Fruit fly (Drosophila melanogaster): ENCODE data around the gene Phf5a.

The Phf5a gene

DNA sequence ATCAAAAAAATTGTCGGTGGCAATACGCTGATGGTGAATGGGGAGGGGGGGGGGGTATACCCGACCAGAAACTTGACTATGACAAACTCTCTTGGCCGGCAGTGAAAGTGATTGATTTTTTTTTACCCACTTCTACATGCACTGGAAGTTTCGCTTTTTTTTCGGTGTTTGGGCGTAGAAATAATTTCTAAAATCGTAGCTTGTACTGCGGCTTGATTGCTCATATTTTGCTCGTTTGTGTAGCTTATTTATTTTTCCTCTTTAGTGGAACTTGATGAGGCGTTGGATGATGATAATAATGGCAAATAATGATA lies 13.0 kb upstream of the Phf5a start:
- TF ChIP-seq ttk (optimal IDR thresholded peaks at IDR 0.05), result no peak
- TF ChIP-seq psq (optimal IDR thresholded peaks at IDR 0.05), result no peak
- no peak for TF ChIP-seq insv (optimal IDR thresholded peaks at IDR 0.05)
- no peak for TF ChIP-seq h (optimal IDR thresholded peaks at IDR 0.05)
- no peak for TF ChIP-seq Sin3A (optimal IDR thresholded peaks at IDR 0.05)
- no peak for TF ChIP-seq Myc (optimal IDR thresholded peaks at IDR 0.05)

DNA sequence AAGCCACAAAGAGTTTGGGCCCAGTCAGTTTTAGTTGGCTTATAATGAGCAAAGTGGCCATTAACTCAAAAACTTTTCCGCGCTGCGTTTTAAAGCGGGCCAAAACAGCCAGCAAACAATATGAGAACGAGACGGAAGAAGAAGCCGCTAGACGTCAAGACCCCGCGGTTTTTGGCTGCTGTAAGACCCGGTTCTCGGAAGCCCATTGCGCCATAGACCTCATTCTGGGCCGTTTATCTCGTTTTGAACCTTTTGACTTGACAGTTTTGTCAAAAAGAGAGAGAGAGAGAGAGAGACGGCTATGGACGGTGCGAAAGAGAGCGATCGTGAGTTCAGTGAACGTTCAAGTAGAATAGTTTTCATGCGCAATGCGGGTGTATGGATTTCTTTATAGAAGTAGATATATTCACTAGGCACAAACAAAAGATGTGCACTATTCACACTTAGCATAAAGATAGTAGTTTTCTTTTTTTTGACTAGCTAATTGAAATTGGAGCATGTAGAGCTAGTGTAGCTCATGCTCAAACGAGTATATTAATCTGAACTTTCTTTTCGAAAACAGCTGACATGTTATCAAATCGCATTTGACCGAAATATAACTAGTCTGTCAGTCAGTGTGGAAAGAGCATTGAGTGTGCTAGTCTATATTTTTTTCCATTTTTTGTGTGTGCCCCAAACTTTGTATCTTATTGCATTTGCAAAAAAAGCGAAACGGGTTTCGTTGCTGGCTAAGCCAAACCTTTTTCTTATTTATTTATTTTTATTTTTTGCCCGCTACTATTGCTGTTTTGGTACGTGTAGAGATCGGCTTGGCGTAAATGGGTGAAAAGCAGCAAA lies 12.5 kb upstream of the Phf5a start:
- TF ChIP-seq psq (optimal IDR thresholded peaks at IDR 0.05), result no peak
- no peak for TF ChIP-seq ttk (optimal IDR thresholded peaks at IDR 0.05)
- no peak for TF ChIP-seq Myc (optimal IDR thresholded peaks at IDR 0.05)
- TF ChIP-seq Sin3A (optimal IDR thresholded peaks at IDR 0.05), result no peak
- no peak for TF ChIP-seq insv (optimal IDR thresholded peaks at IDR 0.05)
- TF ChIP-seq h (optimal IDR thresholded peaks at IDR 0.05), result no peak

DNA sequence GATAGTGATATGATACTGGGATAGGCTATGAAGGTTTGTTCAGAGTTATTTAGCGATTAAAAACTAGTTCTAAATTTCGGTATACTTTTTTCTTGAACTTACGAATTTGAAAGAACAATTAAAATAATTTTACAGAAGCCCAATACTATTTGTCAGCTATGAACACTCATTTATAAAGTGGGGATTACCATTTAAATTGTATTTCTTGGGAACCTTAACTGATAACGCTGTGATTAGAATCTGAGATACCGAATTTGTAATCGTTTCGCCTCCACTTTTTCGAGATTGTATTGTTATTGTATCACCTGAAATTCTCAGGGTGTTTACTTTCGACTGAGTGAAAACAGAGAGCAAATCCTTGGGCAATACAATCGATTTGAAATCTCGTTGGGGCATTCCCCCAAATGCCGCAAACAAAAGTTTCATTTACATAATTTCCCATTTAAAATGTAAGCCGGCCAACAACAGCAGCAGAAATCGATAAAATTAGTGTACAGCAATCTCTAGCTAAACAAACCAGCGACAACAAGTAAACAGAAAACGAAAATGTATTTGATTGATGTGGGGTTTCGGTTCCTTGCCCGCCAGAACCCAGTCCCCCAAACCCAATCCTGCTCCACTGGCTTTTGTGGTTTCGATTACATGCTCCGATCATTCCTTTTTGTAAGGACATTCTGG lies 10.1 kb upstream of the Phf5a start:
- TF ChIP-seq Myc (optimal IDR thresholded peaks at IDR 0.05), result no peak
- no peak for TF ChIP-seq insv (optimal IDR thresholded peaks at IDR 0.05)
- TF ChIP-seq Sin3A (optimal IDR thresholded peaks at IDR 0.05), result no peak
- no peak for TF ChIP-seq psq (optimal IDR thresholded peaks at IDR 0.05)
- no peak for TF ChIP-seq h (optimal IDR thresholded peaks at IDR 0.05)
- TF ChIP-seq ttk (optimal IDR thresholded peaks at IDR 0.05), result no peak

DNA sequence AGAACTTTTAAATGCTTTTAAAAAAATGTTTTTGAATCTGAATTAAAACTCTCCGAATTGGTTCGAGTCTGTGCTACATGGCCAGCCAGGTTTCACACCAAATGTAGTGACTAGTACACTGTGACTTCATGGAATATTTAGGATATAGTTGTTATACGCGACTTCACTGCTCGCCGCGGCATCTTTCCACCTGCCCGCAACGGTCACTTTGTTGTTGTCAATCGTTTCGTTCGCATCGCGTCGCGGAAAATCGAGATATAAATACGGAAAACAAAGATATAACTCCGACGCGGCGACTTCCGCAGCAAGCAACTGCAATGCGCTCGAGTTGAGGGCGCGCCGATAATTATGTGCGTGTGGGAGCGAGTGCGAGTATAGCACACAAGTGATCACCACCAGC lies 7.8 kb upstream of the Phf5a start, which contains the start of gene CG31637:
TSS of gene CG31637 (plus strand) at position 200 of the 400 bp plus-strand sequence.
- TF ChIP-seq Myc (optimal IDR thresholded peaks at IDR 0.05), result no peak
- TF ChIP-seq insv (optimal IDR thresholded peaks at IDR 0.05), result no peak
- TF ChIP-seq psq (optimal IDR thresholded peaks at IDR 0.05), result no peak
- no peak for TF ChIP-seq h (optimal IDR thresholded peaks at IDR 0.05)
- TF ChIP-seq ttk (optimal IDR thresholded peaks at IDR 0.05), result no peak
- TF ChIP-seq Sin3A (optimal IDR thresholded peaks at IDR 0.05), result no peak

DNA sequence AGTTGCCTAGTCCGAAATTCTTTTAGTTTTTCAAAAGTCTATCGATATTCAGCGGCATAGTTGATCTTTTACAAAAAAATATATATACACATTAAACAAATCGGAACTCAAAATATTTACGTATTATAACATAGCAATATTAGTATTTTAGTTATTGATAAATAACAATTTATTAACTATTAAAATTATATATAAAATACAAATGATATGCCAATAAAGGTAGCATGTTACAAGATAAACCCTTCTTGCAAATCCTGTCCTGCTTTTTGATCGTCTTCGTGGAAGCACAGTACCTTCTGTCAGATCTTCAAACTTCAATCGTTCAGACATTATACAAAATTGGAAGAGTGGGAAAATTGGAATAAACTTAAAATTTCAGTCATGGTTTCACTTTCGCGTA lies 6.1 kb upstream of the Phf5a start, which contains the start of gene CG9550:
TSS of gene CG9550 (plus strand) at position 301 of the 400 bp plus-strand sequence.
- TF ChIP-seq Sin3A (optimal IDR thresholded peaks at IDR 0.05) (no peak), ttk (optimal IDR thresholded peaks at IDR 0.05) (no peak), Myc (optimal IDR thresholded peaks at IDR 0.05) (no peak), psq (optimal IDR thresholded peaks at IDR 0.05) (no peak), insv (optimal IDR thresholded peaks at IDR 0.05) (no peak), h (optimal IDR thresholded peaks at IDR 0.05) (no peak)

DNA sequence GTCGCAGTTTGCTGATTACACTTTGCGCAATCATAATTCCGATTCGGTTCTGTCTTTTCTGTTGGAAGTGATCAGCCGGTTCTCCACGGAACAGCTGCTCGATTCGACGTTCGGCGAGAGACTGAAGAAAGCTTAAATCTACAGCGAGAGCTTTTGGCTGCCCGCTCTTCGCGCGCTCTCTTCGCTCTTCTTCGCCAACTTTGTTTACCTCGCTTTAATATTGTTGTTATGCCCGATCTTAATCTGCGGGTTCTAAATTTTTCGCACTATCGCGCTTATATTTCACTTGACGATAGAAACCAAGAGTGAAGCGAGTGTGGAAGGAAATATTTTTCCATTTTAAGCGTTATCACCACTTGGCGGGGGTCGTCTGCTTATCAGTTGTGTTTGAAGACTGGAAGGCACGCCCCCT lies 3.8 kb upstream of the Phf5a start, which contains the start of gene CG9547:
TSS of gene CG9547 (minus strand) at position 128 of the 412 bp plus-strand sequence.
- TF ChIP-seq h (optimal IDR thresholded peaks at IDR 0.05), result no peak
- no peak for TF ChIP-seq psq (optimal IDR thresholded peaks at IDR 0.05)
- no peak for TF ChIP-seq ttk (optimal IDR thresholded peaks at IDR 0.05)
- TF ChIP-seq Sin3A (optimal IDR thresholded peaks at IDR 0.05), result no peak
- TF ChIP-seq Myc (optimal IDR thresholded peaks at IDR 0.05), result no peak
- no peak for TF ChIP-seq insv (optimal IDR thresholded peaks at IDR 0.05)

DNA sequence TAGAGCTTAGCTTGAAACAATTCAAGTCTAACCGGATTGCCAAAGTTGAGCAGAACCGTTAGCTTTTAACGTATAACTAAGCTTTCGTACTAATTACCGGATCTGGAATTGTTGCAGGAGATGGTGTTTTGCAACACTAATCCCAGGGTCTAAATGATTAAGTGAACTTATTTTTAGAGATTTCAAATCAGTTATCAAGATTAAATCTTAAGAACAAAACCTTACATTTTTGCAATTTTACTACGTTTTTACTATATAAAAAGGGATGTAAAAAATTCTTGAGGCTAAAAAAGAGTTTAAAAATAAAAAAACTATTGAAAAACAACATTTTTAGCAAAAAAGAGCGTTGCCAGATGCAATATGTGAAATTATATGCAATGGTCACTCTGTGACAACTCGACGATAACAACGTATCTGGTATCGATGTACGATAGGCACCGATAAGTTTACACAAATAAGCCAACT lies 1.9 kb downstream of the Phf5a start, which contains the start of the genes KFase and epsilonCOP:
TSS of gene KFase (minus strand) at position 81 of the 465 bp plus-strand sequence.
TSS of gene epsilonCOP (plus strand) at position 415 of the 465 bp plus-strand sequence.
- TF ChIP-seq h (optimal IDR thresholded peaks at IDR 0.05), result no peak
- no peak for TF ChIP-seq insv (optimal IDR thresholded peaks at IDR 0.05)
- TF ChIP-seq ttk (optimal IDR thresholded peaks at IDR 0.05), result no peak
- no peak for TF ChIP-seq psq (optimal IDR thresholded peaks at IDR 0.05)
- no peak for TF ChIP-seq Sin3A (optimal IDR thresholded peaks at IDR 0.05)
- no peak for TF ChIP-seq Myc (optimal IDR thresholded peaks at IDR 0.05)

DNA sequence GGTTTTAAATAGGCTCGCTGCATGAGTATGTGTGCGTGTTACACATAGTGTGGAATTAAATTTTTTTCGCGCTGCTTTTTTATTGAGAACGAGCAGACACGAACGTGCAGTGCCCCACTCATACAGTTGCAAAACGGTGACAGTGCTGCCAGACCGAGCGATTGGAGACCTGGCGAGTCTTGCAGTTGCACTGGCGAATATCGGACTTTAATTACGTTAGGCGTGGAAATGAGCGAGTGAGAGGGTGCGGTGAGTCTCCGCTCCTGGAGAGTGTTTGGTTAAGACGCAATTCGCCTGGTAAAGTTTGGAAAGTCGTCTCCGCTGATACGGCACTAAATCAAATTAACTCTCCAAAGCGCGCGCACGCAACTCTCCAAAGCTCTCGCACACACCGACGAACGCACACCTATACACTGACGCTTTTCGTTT lies 9.3 kb downstream of the Phf5a start:
- TF ChIP-seq ttk (optimal IDR thresholded peaks at IDR 0.05), result no peak
- TF ChIP-seq Sin3A (optimal IDR thresholded peaks at IDR 0.05), result no peak
- TF ChIP-seq insv (optimal IDR thresholded peaks at IDR 0.05), result no peak
- TF ChIP-seq Myc (optimal IDR thresholded peaks at IDR 0.05), result no peak
- TF ChIP-seq psq (optimal IDR thresholded peaks at IDR 0.05), result no peak
- TF ChIP-seq h (optimal IDR thresholded peaks at IDR 0.05), result no peak

DNA sequence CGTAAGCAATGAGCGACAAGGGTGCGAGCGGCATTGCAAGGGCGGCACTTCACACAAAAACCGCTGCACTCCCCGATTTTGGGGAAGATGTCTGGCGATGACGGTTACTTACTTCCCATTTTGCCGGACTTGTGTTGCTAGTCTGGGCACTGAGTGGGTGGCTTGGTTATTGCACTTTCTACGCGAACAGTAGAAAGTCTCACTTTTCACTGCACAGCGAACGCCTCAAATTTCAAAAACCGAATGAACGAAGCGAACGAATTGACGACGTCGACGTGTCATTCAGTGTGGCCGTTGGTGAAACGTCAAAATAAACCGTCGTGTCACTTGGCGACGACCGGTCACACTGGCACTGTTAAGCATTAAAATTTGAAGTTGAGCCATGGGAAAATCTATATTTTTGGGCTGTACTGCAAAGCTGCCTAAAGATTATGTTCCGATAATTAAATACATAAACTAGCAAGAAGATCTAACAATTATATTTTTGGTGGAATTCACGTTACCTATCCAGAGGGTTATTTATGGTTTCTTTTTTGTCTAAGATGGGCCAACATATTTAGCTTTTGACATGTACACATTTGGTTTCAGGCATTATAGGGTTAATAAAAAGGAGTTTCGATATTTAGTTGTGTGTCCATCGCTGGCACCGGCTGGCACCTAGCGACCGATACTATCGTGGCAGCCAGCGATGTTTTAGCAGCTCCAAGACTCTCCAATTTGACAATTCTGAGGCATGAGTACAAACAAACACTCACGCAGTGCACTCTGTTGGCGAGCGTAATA lies 10.2 kb downstream of the Phf5a start, which contains the start of the genes Sec61alpha and Daxx:
TSS of gene Sec61alpha (minus strand) at position 364 of the 783 bp plus-strand sequence.
TSS of gene Daxx (plus strand) at position 718 of the 783 bp plus-strand sequence.
- TF ChIP-seq psq (optimal IDR thresholded peaks at IDR 0.05) (no peak), h (optimal IDR thresholded peaks at IDR 0.05) (no peak), ttk (optimal IDR thresholded peaks at IDR 0.05) (no peak), Myc (optimal IDR thresholded peaks at IDR 0.05) (no peak), insv (optimal IDR thresholded peaks at IDR 0.05) (no peak), Sin3A (optimal IDR thresholded peaks at IDR 0.05) (no peak)

DNA sequence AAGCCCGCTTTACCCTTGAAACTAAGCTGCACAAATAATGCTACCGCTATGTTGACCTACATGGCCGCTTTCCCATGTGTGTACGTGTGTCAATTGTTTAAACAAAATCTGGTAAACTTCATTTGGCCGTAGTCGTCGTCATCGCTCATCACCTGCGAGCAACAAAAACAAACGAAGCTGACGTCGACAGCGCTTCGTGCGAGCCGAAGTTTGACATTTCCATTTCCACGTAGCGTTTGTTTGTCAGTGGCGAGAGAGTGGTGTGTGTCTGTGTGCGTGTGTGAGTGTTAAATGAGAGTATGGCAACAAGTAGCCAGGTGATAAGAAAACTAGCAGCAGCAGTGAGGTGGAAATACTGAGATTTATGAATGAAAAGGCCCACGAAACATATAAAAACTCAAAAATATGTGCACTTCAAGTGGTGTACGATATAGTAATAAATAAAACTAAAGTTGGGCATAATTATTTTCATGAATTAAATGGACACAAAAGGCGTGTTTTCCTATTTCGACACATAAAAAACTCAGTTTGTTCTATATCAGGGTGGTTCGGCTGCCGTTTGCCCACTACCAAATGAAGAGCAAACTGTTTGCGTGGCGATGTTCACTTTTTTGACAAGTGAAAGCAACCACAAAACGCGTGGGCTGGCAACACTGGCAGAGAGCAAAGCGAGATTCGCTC lies 11.3 kb downstream of the Phf5a start:
- TF ChIP-seq h (optimal IDR thresholded peaks at IDR 0.05) (no peak), insv (optimal IDR thresholded peaks at IDR 0.05) (no peak), Myc (optimal IDR thresholded peaks at IDR 0.05) (no peak), psq (optimal IDR thresholded peaks at IDR 0.05) (no peak), ttk (optimal IDR thresholded peaks at IDR 0.05) (no peak), Sin3A (optimal IDR thresholded peaks at IDR 0.05) (no peak)

Measured in Kc167 (cell line).